Fruit fly (Drosophila melanogaster) S2 (cell line): ENCODE measurements around the gene CG32176.

ENCODE experiments used
- CG8478 ChIP-seq: fragments of >200 bp; optimal IDR thresholded peaks from 2 replicates; lab custom pipeline; 2018
- CTCF ChIP-seq, 2 experiments: fragments of >200 bp; optimal IDR thresholded peaks; 2 replicates each; lab custom pipeline; 2018

dm6 chr3L:17411273-17411672 lies 22.4 kb upstream of the CG32176 start:
- TF ChIP-seq CG8478 (no peak), CTCF (optimal IDR thresholded peaks at IDR 0.05; lab: Kevin White, UChicago) (no peak)
